Worm (Caenorhabditis elegans) whole organism, L4/young adult: ENCODE data around the gene C46C2.2.
"Not testable (repeated sequence)": the region's sequence is repeated elsewhere in the genome, so short reads cannot be mapped to it uniquely, and the experiment has no call there.

Experiments used
- W03F9.2 ChIP-seq: fragments of 150-350 bp; optimal IDR thresholded peaks from 2 replicates; lab custom pipeline; 2014; ENCODE audit warnings: missing biosample characterization, missing genetic modification characterization
- dao-5 ChIP-seq: sonication (generic microtip); optimal IDR thresholded peaks from 2 replicates; lab custom pipeline; 2016; ENCODE audit warnings: missing genotype, missing genetic modification characterization, moderate library complexity, missing compliant biosample characterization
- him-1 ChIP-seq: sonication (generic microtip); optimal IDR thresholded peaks from 2 replicates; lab custom pipeline; 2016; ENCODE audit warnings: missing genotype, missing genetic modification reagents, missing genetic modification characterization, missing compliant biosample characterization

C46C2.2 gene

DNA sequence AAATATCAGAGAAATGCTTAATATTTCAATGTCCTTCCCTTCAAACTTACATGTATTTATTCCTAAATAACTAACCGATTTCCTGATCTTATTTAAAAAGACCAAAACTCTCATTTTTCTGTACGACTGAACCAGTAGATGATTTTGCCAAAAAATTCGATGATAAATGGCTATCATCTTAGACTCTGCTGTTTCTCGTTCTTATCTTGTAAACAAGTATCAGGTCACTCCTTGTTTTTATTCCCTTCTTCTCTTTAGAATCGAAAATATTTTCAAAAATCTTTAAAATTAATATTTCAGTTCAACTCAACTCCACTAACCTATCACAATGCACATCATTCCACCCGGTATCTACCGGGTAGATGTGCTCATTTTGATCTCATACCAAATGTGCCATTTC lies at the start of gene C46C2.2:
C46C2.2 (plus strand) TSS at position 301 of the 400 bp plus-strand sequence.
- TF ChIP-seq him-1 (tag; lab: Kevin White, UChicago) (no peak), dao-5 (no peak), W03F9.2 (tag; lab: Kevin White, UChicago) (no peak)

DNA sequence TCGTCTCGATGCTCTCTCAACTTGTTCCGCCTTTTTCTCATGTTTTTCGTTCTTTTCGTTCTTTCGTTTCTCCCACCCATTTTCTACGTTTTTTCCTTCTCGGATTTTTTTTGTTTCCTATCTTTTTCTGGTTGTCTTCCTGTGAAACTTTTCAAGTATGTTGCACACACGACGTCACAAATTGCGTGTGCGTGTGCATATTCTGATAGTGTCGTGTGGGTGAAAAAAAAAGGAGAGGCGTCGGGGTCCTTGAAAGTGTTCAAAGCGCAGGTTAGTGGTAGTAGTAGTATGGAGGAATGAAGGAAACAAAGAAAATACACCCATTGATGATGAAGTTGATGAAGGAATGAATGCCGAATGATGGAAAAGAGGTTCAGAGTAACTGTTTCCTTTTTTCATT lies 47.8 kb upstream of the C46C2.2 start:
- TF ChIP-seq W03F9.2 (tag; lab: Kevin White, UChicago) (no peak), dao-5 (no peak), him-1 (tag; lab: Kevin White, UChicago) (no peak)

ce11 chrIV:9184547-9184946 lies 33.0 kb upstream of the C46C2.2 start, which contains the start of gene C07C7.1:
Gene C07C7.1, plus strand, starts transcription at chrIV:9184847.
- TF ChIP-seq dao-5 (no peak), W03F9.2 (tag; lab: Kevin White, UChicago) (no peak), him-1 (tag; lab: Kevin White, UChicago) (no peak)

DNA sequence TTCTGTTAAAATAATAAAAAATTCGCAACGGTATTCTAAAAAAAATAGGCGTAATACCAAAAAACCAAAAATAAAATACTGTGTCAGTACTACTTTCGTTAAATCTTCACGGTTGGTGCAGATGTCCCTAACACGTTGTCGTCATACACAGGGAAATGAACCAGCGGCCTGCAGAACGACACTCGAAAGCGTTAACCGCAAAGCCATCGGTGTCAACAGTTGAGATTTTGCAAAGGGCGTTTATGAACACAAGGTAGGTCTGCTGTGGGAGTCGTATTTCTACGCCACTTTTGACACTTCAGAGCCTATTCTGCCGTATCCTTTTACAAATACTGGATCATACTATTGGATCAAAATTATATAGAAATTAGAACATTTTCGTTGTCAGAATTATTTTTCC lies 26.3 kb upstream of the C46C2.2 start:
- peak; percentile 33 for TF ChIP-seq W03F9.2 (tag; lab: Kevin White, UChicago)
- TF ChIP-seq dao-5: peak; percentile 74
- TF ChIP-seq him-1 (tag; lab: Kevin White, UChicago): peak; percentile 69

DNA sequence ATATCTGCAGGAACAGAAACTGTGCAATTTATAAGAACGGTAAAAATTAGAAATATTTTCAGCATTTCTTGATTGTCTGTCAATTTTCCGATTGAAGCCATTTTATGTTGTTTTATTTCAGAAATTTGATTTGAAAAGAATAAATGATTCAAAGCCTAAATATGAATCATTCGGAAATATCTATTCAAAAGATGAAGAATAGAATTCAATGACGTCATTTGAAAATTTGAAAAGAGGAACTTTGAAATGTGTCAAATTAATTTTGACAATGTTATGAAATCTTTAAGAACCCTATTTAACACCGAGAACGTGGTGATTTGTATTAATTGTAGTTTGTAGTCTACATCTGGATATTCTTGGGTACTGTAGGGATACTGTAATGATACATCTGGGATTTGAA lies 25.0 kb upstream of the C46C2.2 start, which contains the start of gene C46C2.5:
C46C2.5 (minus strand) TSS at position 101 of the 400 bp plus-strand sequence.
- TF ChIP-seq W03F9.2 (tag; lab: Kevin White, UChicago) (no peak), dao-5 (no peak), him-1 (tag; lab: Kevin White, UChicago) (no peak)

- not testable (repeated sequence) for TF ChIP-seq dao-5; him-1 (tag; lab: Kevin White, UChicago); W03F9.2 (tag; lab: Kevin White, UChicago)
Observed at ce11 chrIV:9194524-9194923, 23.0 kb upstream of the C46C2.2 start, which contains the start of gene C46C2.7. Gene C46C2.7, plus strand, starts transcription at chrIV:9194824.

DNA sequence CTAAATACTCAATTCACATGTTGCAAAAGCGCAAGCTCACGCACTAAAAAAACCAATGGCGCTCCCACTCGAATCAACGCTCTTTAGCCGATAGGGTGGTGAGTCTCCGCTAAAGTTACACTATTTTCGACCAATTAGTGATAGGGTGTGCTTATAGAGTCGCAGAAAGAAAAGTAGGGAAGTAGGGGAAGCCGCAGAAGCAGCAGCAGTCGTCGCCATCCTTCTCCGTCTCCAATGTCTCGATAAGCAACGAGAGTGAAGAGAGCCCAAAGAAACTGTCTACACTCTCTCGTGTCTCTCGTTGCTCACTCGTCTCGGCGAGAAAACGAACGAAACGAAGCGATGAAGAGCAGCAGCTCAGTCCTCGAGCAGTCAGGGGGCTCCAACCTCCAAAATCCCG lies 20.8 kb upstream of the C46C2.2 start:
- TF ChIP-seq dao-5 (no peak), W03F9.2 (tag; lab: Kevin White, UChicago) (peak; percentile 16), him-1 (tag; lab: Kevin White, UChicago) (peak; percentile 48)

- TF ChIP-seq him-1 (tag; lab: Kevin White, UChicago) (no peak), W03F9.2 (tag; lab: Kevin White, UChicago) (peak; percentile 11), dao-5 (no peak)
Observed at ce11 chrIV:9198136-9198535, 19.4 kb upstream of the C46C2.2 start.

ce11 chrIV:9199148-9199938 lies 18.2 kb upstream of the C46C2.2 start:
- TF ChIP-seq W03F9.2 (tag; lab: Kevin White, UChicago): no peak
- no peak for TF ChIP-seq dao-5
- TF ChIP-seq him-1 (tag; lab: Kevin White, UChicago): no peak

ce11 chrIV:9199939-9200202 lies 17.7 kb upstream of the C46C2.2 start, which contains the start of gene wnk-1:
Gene wnk-1, plus strand, starts transcription at chrIV:9200103.
- no peak for TF ChIP-seq W03F9.2 (tag; lab: Kevin White, UChicago)
- no peak for TF ChIP-seq him-1 (tag; lab: Kevin White, UChicago)
- no peak for TF ChIP-seq dao-5

DNA sequence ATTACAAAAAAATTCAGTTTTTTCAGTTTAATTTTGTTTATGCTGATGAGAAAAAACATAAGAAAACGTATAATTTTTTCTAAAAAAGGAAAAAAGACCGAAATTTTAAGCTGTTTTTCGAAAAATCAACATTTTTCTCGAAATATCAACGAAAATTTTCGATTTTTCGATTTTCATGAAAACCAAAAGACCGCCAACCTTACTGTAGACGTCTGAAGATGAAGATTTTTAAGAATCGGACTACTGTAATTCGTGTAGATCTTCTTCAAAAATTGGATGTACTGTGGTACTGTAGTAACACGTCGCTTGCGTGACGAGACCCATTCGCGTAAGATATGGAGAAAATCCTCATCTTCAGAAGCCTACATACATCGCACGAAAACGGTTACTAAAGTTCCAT lies 6.7 kb upstream of the C46C2.2 start:
- no peak for TF ChIP-seq W03F9.2 (tag; lab: Kevin White, UChicago)
- no peak for TF ChIP-seq dao-5
- no peak for TF ChIP-seq him-1 (tag; lab: Kevin White, UChicago)

DNA sequence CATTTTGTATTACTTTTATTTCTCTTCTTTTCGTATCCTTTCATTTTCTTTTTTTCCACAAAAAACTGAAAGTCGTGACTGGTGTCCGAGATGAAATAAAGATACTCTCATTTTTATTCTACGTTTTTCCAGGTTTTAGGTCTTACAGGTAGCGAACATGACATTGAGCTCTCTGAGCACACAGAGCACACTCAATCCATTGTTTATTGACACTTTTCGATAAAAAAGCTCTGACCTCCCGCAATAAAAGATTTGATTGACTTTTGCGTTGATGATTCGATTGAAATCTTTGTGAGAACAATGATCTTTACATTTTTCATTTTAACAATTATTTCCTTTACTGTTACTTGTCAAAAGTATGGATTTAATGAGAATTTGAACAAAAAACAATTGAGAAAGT lies 5.4 kb upstream of the C46C2.2 start, which contains the start of gene C46C2.6:
C46C2.6 (plus strand) TSS at position 301 of the 400 bp plus-strand sequence.
- TF ChIP-seq W03F9.2 (tag; lab: Kevin White, UChicago): no peak
- TF ChIP-seq him-1 (tag; lab: Kevin White, UChicago): no peak
- TF ChIP-seq dao-5: no peak

- TF ChIP-seq dao-5 (no peak), W03F9.2 (tag; lab: Kevin White, UChicago) (no peak), him-1 (tag; lab: Kevin White, UChicago) (no peak)
Observed at ce11 chrIV:9214823-9215222, 2.7 kb upstream of the C46C2.2 start.

DNA sequence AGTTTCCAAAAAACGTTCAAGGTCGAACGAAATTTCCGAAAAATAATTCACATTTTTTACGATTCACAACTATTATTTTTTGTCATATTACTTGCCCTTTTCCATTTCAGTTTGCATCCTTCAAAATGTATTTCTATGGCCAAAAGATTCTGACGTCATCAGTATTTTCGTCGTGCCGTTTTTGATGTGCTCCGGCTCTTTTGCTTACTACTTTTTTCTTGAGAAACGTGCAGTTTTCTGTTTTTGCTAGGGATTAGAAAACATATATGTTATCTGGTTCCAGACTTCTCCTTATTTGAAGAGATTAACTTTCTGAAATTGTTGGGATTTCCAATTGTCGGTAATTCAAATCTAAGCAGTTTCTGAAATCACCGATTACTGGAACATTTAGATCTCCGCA lies 1.7 kb upstream of the C46C2.2 start:
- TF ChIP-seq him-1 (tag; lab: Kevin White, UChicago) (no peak), dao-5 (no peak), W03F9.2 (tag; lab: Kevin White, UChicago) (no peak)
